Fruit fly (Drosophila melanogaster) Kc167 (cell line): ENCODE results near the gene mRpS14.

Experiments used
- Myc ChIP-seq: fragments of >200 bp; optimal IDR thresholded peaks from 2 replicates; lab custom pipeline; 2017; ENCODE audit warnings: missing external identifiers
- h ChIP-seq: fragments of >200 bp; optimal IDR thresholded peaks from 3 replicates; lab custom pipeline; 2018; ENCODE audit warnings: missing external identifiers
- insv ChIP-seq: fragments of >200 bp; optimal IDR thresholded peaks from 3 replicates; lab custom pipeline; 2018; ENCODE audit warnings: missing external identifiers
- psq ChIP-seq: fragments of >200 bp; optimal IDR thresholded peaks from 2 replicates; lab custom pipeline; 2017; ENCODE audit warnings: missing external identifiers
- ttk ChIP-seq: sonication (Bioruptor generic); optimal IDR thresholded peaks from 2 replicates; lab custom pipeline; 2017; ENCODE audit warnings: missing external identifiers

DNA sequence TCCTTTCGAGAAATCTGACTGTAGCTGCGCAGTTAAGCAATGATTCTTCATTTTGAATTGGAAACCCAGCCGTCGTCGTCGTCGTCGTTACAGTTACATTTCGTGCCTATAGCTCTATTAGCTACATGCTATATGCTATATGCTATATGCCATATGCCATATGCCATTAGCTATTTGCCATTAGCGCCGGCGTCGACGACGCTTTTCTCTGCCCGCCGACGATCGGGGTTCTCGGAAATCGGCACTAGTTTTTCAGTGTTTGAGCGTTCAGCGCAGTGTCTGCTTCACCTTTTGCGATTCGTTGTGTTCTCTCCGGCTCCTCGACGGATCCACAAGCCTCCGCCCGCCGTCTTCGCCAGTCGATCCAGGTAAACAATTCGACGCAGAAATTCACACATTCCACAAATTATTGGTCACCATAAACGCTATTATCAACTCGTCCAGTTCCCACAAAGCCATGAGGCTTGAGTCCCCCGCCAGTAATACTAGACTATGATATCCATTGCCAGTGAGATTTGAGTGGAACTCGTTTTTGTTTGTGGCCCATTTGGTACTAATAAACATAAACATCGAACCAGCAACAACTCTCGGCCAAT lies 24.2 kb upstream of the mRpS14 start:
- TF ChIP-seq h = no peak
- TF ChIP-seq psq (lab: Kevin White, UChicago) = no peak
- TF ChIP-seq ttk (lab: Kevin White, UChicago) = no peak
- no peak for TF ChIP-seq Myc (lab: Kevin White, UChicago)
- no peak for TF ChIP-seq insv (lab: Kevin White, UChicago)
